Worm (Caenorhabditis elegans) whole organism, L1 larva: ENCODE data around the gene Y59H11AM.1.

Experiments
- C04F5.9 ChIP-seq: sonication (generic microtip); optimal IDR thresholded peaks from 2 replicates; lab custom pipeline; 2016; ENCODE audit warnings: missing genetic modification characterization, missing compliant biosample characterization
- C34B4.2 ChIP-seq: sonication (generic microtip); optimal IDR thresholded peaks from 2 replicates; lab custom pipeline; 2017; ENCODE audit warnings: mild to moderate bottlenecking, missing genetic modification characterization, missing compliant biosample characterization
- F16B12.6 ChIP-seq: fragments of 150-350 bp; optimal IDR thresholded peaks from 2 replicates; lab custom pipeline; 2014; ENCODE audit warnings: missing biosample characterization, missing genetic modification characterization
- Y116A8C.19 ChIP-seq: sonication (generic microtip); optimal IDR thresholded peaks from 2 replicates; lab custom pipeline; 2016; ENCODE audit warnings: missing compliant biosample characterization, missing genetic modification characterization, borderline replicate concordance
- aha-1 ChIP-seq: fragments of 150-350 bp; optimal IDR thresholded peaks from 2 replicates; lab custom pipeline; 2014; ENCODE audit warnings: missing biosample characterization, missing genetic modification characterization
- alr-1 ChIP-seq: fragments of 200-800 bp; sonication (Bioruptor generic); optimal IDR thresholded peaks from 2 replicates; lab custom pipeline; 2018; ENCODE audit warnings: borderline replicate concordance, mild to moderate bottlenecking, missing genetic modification characterization, missing compliant biosample characterization
- ama-1 ChIP-seq: fragments of 150-350 bp; optimal IDR thresholded peaks from 2 replicates; lab custom pipeline; 2014
- blmp-1 ChIP-seq: fragments of 150-350 bp; optimal IDR thresholded peaks from 2 replicates; lab custom pipeline; 2014; ENCODE audit warnings: missing biosample characterization, missing genetic modification characterization
- ceh-63 ChIP-seq: fragments of 200-800 bp; sonication (Bioruptor generic); optimal IDR thresholded peaks from 2 replicates; lab custom pipeline; 2018; ENCODE audit warnings: mild to moderate bottlenecking, missing genetic modification characterization, missing compliant biosample characterization
- ceh-82 ChIP-seq, 3 experiments: fragments of 150-350 bp in 1 of 3; sonication (generic microtip) in 2 of 3; optimal IDR thresholded peaks; 2 replicates each; lab custom pipeline; 2014 to 2017; ENCODE audit warnings: missing biosample characterization in 3 of 3, missing genetic modification characterization in 3 of 3
- ceh-88 ChIP-seq: fragments of 200-800 bp; sonication (Bioruptor generic); IDR thresholded peaks from 2 replicates; pipeline ENCODE4 v1.3.6; 2022; ENCODE audit warnings: missing genetic modification characterization, missing compliant biosample characterization
- ces-1 ChIP-seq: fragments of 150-350 bp; optimal IDR thresholded peaks from 2 replicates; lab custom pipeline; 2014; ENCODE audit warnings: missing biosample characterization, missing genetic modification reagents, missing genetic modification characterization
- dpl-1 ChIP-seq, 3 experiments: fragments of 150-350 bp in 2 of 3; sonication (generic microtip) in 1 of 3; optimal IDR thresholded peaks; 2 replicates each; lab custom pipeline; 2014 to 2017; ENCODE audit warnings: missing biosample characterization in 3 of 3, missing genetic modification characterization in 3 of 3, missing genetic modification reagents in 3 of 3
- dsc-1 ChIP-seq: sonication (generic microtip); optimal IDR thresholded peaks from 2 replicates; lab custom pipeline; 2016; ENCODE audit warnings: mild to moderate bottlenecking, missing genetic modification characterization, missing compliant biosample characterization
- egl-13 ChIP-seq: sonication (generic microtip); optimal IDR thresholded peaks from 2 replicates; lab custom pipeline; 2016; ENCODE audit warnings: missing genotype, missing genetic modification reagents, missing genetic modification characterization, missing compliant biosample characterization
- egl-27 ChIP-seq, 2 experiments: fragments of 150-350 bp in 1 of 2; sonication (generic microtip); optimal IDR thresholded peaks; 3 replicates each; lab custom pipeline; 2017 to 2018; ENCODE audit warnings: missing biosample characterization in 2 of 2, missing genetic modification characterization in 2 of 2, missing genetic modification reagents in 2 of 2
- elt-2 ChIP-seq: sonication (generic microtip); optimal IDR thresholded peaks from 2 replicates; lab custom pipeline; 2016; ENCODE audit warnings: missing genetic modification characterization, mild to moderate bottlenecking, inconsistent platforms, missing compliant biosample characterization, missing genetic modification reagents
- elt-3 ChIP-seq, 6 experiments: fragments of 150-350 bp in 1 of 6; sonication (generic microtip); optimal IDR thresholded peaks; 2 replicates each; lab custom pipeline; 2017 to 2018; ENCODE audit warnings: missing biosample characterization in 6 of 6, missing genetic modification characterization in 6 of 6, inconsistent platforms in 1 of 6
- ets-5 ChIP-seq: fragments of 200-800 bp; sonication (Bioruptor generic); IDR thresholded peaks from 2 replicates; pipeline ENCODE4 v1.3.6; 2022; ENCODE audit warnings: missing genetic modification characterization, missing compliant biosample characterization
- fkh-10 ChIP-seq: sonication (generic microtip); optimal IDR thresholded peaks from 2 replicates; lab custom pipeline; 2017; ENCODE audit warnings: missing biosample characterization, missing genetic modification reagents, missing genetic modification characterization
- fkh-4 ChIP-seq: sonication (generic microtip); optimal IDR thresholded peaks from 2 replicates; lab custom pipeline; 2016; ENCODE audit warnings: missing compliant biosample characterization, missing genetic modification characterization, borderline replicate concordance
- fos-1 ChIP-seq: fragments of 150-350 bp; optimal IDR thresholded peaks from 2 replicates; lab custom pipeline; 2014; ENCODE audit warnings: missing biosample characterization, missing genetic modification characterization
- hpl-2 ChIP-seq: fragments of 150-350 bp; optimal IDR thresholded peaks from 2 replicates; lab custom pipeline; 2014; ENCODE audit warnings: missing biosample characterization, missing genetic modification reagents, missing genetic modification characterization
- isw-1 ChIP-seq: fragments of 200-800 bp; sonication (Bioruptor generic); IDR thresholded peaks from 2 replicates; pipeline ENCODE4 v1.3.6; 2022; ENCODE audit warnings: missing genetic modification characterization, missing compliant biosample characterization
- lin-35 ChIP-seq, 2 experiments: fragments of 150-350 bp; optimal IDR thresholded peaks; 2 replicates each; lab custom pipeline; 2014; ENCODE audit warnings: missing biosample characterization in 2 of 2, missing genetic modification characterization in 2 of 2, missing genetic modification reagents in 2 of 2
- lin-39 ChIP-seq: fragments of 150-350 bp; optimal IDR thresholded peaks from 2 replicates; lab custom pipeline; 2014; ENCODE audit warnings: missing biosample characterization, missing genetic modification reagents, missing genetic modification characterization
- mdl-1 ChIP-seq, 2 experiments: fragments of 150-350 bp; optimal IDR thresholded peaks; 2 replicates each; lab custom pipeline; 2014 to 2017; ENCODE audit warnings: missing biosample characterization in 2 of 2, missing genetic modification characterization in 2 of 2, inconsistent platforms in 1 of 2
- mef-2 ChIP-seq: fragments of 150-350 bp; optimal IDR thresholded peaks from 2 replicates; lab custom pipeline; 2014; ENCODE audit warnings: missing biosample characterization, missing genetic modification characterization
- nhr-12 ChIP-seq: sonication (generic microtip); optimal IDR thresholded peaks from 2 replicates; lab custom pipeline; 2017; ENCODE audit warnings: missing biosample characterization, missing genetic modification characterization
- nhr-19 ChIP-seq: fragments of 200-800 bp; sonication (Bioruptor generic); conservative IDR thresholded peaks from 2 replicates; pipeline ENCODE4 v1.3.6; 2022; ENCODE audit warnings: missing genetic modification characterization, missing compliant biosample characterization
- nhr-20 ChIP-seq: sonication (generic microtip); optimal IDR thresholded peaks from 2 replicates; lab custom pipeline; 2016; ENCODE audit warnings: mild to moderate bottlenecking, missing genetic modification characterization, missing compliant biosample characterization
- nhr-237 ChIP-seq: fragments of 150-350 bp; optimal IDR thresholded peaks from 2 replicates; lab custom pipeline; 2014; ENCODE audit warnings: missing biosample characterization, missing genetic modification characterization
- nhr-77 ChIP-seq: fragments of 150-350 bp; optimal IDR thresholded peaks from 2 replicates; lab custom pipeline; 2014; ENCODE audit warnings: missing biosample characterization, missing genetic modification characterization
- nhr-85 ChIP-seq: sonication (generic microtip); peaks from one replicate; lab custom pipeline; 2016; ENCODE audit warnings: missing genetic modification characterization, inconsistent platforms, missing compliant biosample characterization
- nhr-90 ChIP-seq: sonication (generic microtip); optimal IDR thresholded peaks from 2 replicates; lab custom pipeline; 2016; ENCODE audit warnings: mild to moderate bottlenecking, missing genetic modification characterization, missing compliant biosample characterization; ENCODE audit not compliant: poor library complexity
- pax-3 ChIP-seq: fragments of 200-800 bp; sonication (Bioruptor generic); optimal IDR thresholded peaks from 2 replicates; lab custom pipeline; 2018; ENCODE audit warnings: mild to moderate bottlenecking, missing genetic modification characterization, moderate library complexity, missing compliant biosample characterization
- pqm-1 ChIP-seq: sonication (generic microtip); optimal IDR thresholded peaks from 3 replicates; lab custom pipeline; 2017; ENCODE audit warnings: missing biosample characterization, missing genetic modification characterization
- rnt-1 ChIP-seq: sonication (generic microtip); optimal IDR thresholded peaks from 2 replicates; lab custom pipeline; 2016; ENCODE audit warnings: mild to moderate bottlenecking, missing genetic modification characterization, moderate library complexity, missing compliant biosample characterization
- skn-1 ChIP-seq: fragments of 150-350 bp; optimal IDR thresholded peaks from 2 replicates; lab custom pipeline; 2014; ENCODE audit warnings: missing biosample characterization, missing genetic modification characterization
- snu-23 ChIP-seq: sonication (generic microtip); optimal IDR thresholded peaks from 2 replicates; lab custom pipeline; 2016; ENCODE audit warnings: missing genetic modification characterization, missing compliant biosample characterization
- sptf-1 ChIP-seq: fragments of 150-350 bp; optimal IDR thresholded peaks from 2 replicates; lab custom pipeline; 2014; ENCODE audit warnings: missing biosample characterization, missing genetic modification characterization
- sup-37 ChIP-seq: fragments of 200-800 bp; sonication (Bioruptor generic); optimal IDR thresholded peaks from 2 replicates; lab custom pipeline; 2018; ENCODE audit warnings: mild to moderate bottlenecking, missing genetic modification characterization, missing compliant biosample characterization
- swsn-7 ChIP-seq: sonication (generic microtip); optimal IDR thresholded peaks from 2 replicates; lab custom pipeline; 2016; ENCODE audit warnings: missing genetic modification characterization, missing compliant biosample characterization
- tbx-2 ChIP-seq: sonication (generic microtip); optimal IDR thresholded peaks from 2 replicates; lab custom pipeline; 2016; ENCODE audit warnings: missing genetic modification characterization, missing compliant biosample characterization
- unc-130 ChIP-seq: fragments of 150-350 bp; optimal IDR thresholded peaks from 2 replicates; lab custom pipeline; 2017; ENCODE audit warnings: missing biosample characterization, missing genetic modification characterization, inconsistent platforms
- unc-30 ChIP-seq: sonication (generic microtip); optimal IDR thresholded peaks from 2 replicates; lab custom pipeline; 2017; ENCODE audit warnings: missing biosample characterization, missing genetic modification characterization
- unc-62 ChIP-seq: fragments of 150-350 bp; optimal IDR thresholded peaks from 2 replicates; lab custom pipeline; 2014; ENCODE audit warnings: missing biosample characterization, missing genetic modification reagents, missing genetic modification characterization
- unc-86 ChIP-seq: sonication (generic microtip); optimal IDR thresholded peaks from 2 replicates; lab custom pipeline; 2016; ENCODE audit warnings: missing genetic modification characterization, missing compliant biosample characterization
- unc-98 ChIP-seq: fragments of 200-800 bp; sonication (Bioruptor generic); IDR thresholded peaks from 2 replicates; pipeline ENCODE4 v1.3.6; 2022; ENCODE audit warnings: missing genetic modification characterization, missing compliant biosample characterization
- vab-15 ChIP-seq: sonication (generic microtip); optimal IDR thresholded peaks from 2 replicates; lab custom pipeline; 2017; ENCODE audit warnings: missing genotype, mild to moderate bottlenecking, missing genetic modification characterization, missing compliant biosample characterization
- xbp-1 ChIP-seq: sonication (generic microtip); optimal IDR thresholded peaks from 2 replicates; lab custom pipeline; 2016; ENCODE audit warnings: missing genetic modification characterization, missing compliant biosample characterization
- zag-1 ChIP-seq: fragments of 150-350 bp; optimal IDR thresholded peaks from 2 replicates; lab custom pipeline; 2014; ENCODE audit warnings: missing biosample characterization, missing genetic modification characterization
- zip-4 ChIP-seq: fragments of 200-800 bp; sonication (Bioruptor generic); optimal IDR thresholded peaks from 2 replicates; lab custom pipeline; 2018; ENCODE audit warnings: mild to moderate bottlenecking, missing genetic modification characterization, moderate library complexity, missing compliant biosample characterization
- ztf-4 ChIP-seq: fragments of 150-350 bp; optimal IDR thresholded peaks from 2 replicates; lab custom pipeline; 2014; ENCODE audit warnings: missing biosample characterization, missing genetic modification characterization

Y59H11AM.1 gene

ce11 chrIV:8529039-8529438, 42.2 kb upstream of the Y59H11AM.1 start:
- TF ChIP-seq C34B4.2 (no peak), ceh-63 (no peak), lin-35 (GFP tag; optimal IDR thresholded peaks at IDR 0.05; lab: Kevin White, UChicago) (peak in 1 of 2 experiments; percentile 72), swsn-7 (tag; lab: Kevin White, UChicago) (peak; percentile 46), pqm-1 (tag; lab: Kevin White, UChicago) (no peak), lin-39 (tag; lab: Kevin White, UChicago) (no peak), F16B12.6 (tag; lab: Kevin White, UChicago) (no peak), fkh-10 (GFP tag; lab: Kevin White, UChicago) (no peak), zag-1 (tag; lab: Kevin White, UChicago) (no peak), isw-1 (GFP tag; lab: Robert Waterston, UW) (no peak), egl-27 (tag; optimal IDR thresholded peaks at IDR 0.05; lab: Kevin White, UChicago) (no peak), sptf-1 (tag; lab: Kevin White, UChicago) (no peak), elt-2 (tag; lab: Kevin White, UChicago) (no peak), xbp-1 (tag; lab: Kevin White, UChicago) (peak; percentile 72), elt-3 (tag; optimal IDR thresholded peaks at IDR 0.05; lab: Kevin White, UChicago) (peak in 5 of 6 experiments; percentile 25 to 99 (median 70)), ama-1 (no peak), snu-23 (GFP tag; lab: Kevin White, UChicago) (peak; percentile 73), zip-4 (GFP tag; lab: Kevin White, UChicago) (no peak), pax-3 (no peak), alr-1 (tag; lab: Kevin White, UChicago) (no peak), ceh-88 (GFP tag; lab: Robert Waterston, UW) (no peak), mdl-1 (tag; optimal IDR thresholded peaks at IDR 0.05; lab: Kevin White, UChicago) (peak in 1 of 2 experiments; percentile 76), vab-15 (tag; lab: Kevin White, UChicago) (no peak), nhr-85 (tag; lab: Kevin White, UChicago) (peak; percentile 99), C04F5.9 (tag; lab: Kevin White, UChicago) (no peak), unc-62 (GFP tag; lab: Kevin White, UChicago) (no peak), egl-13 (tag; lab: Kevin White, UChicago) (no peak), fos-1 (tag; lab: Kevin White, UChicago) (no peak), ets-5 (GFP tag; lab: Robert Waterston, UW) (no peak), unc-98 (GFP tag; lab: Robert Waterston, UW) (no peak), ztf-4 (tag; lab: Kevin White, UChicago) (peak; percentile 29), nhr-12 (tag; lab: Kevin White, UChicago) (no peak), skn-1 (tag; lab: Kevin White, UChicago) (no peak), unc-30 (no peak), tbx-2 (tag; lab: Kevin White, UChicago) (peak; percentile 72), nhr-20 (tag; lab: Kevin White, UChicago) (peak; percentile 92), nhr-237 (no peak), unc-130 (tag; lab: Kevin White, UChicago) (peak; percentile 78), fkh-4 (tag; lab: Kevin White, UChicago) (no peak), mef-2 (tag; lab: Kevin White, UChicago) (no peak), ces-1 (GFP tag; lab: Kevin White, UChicago) (no peak), nhr-19 (GFP tag; lab: Robert Waterston, UW) (peak; percentile 84), nhr-90 (tag; lab: Kevin White, UChicago) (peak; percentile 84), unc-86 (tag; lab: Kevin White, UChicago) (no peak), ceh-82 (tag; optimal IDR thresholded peaks at IDR 0.05; lab: Kevin White, UChicago) (no peak), Y116A8C.19 (tag; lab: Kevin White, UChicago) (no peak), aha-1 (tag; lab: Kevin White, UChicago) (peak; percentile 3), hpl-2 (GFP tag; lab: Kevin White, UChicago) (no peak), dpl-1 (GFP tag; optimal IDR thresholded peaks at IDR 0.05; lab: Kevin White, UChicago) (peak in 2 of 3 experiments; percentile 33 to 46), blmp-1 (tag; lab: Kevin White, UChicago) (peak; percentile 92), nhr-77 (tag; lab: Kevin White, UChicago) (no peak), dsc-1 (no peak), rnt-1 (tag; lab: Kevin White, UChicago) (no peak), sup-37 (GFP tag; lab: Kevin White, UChicago) (no peak)
